Worm (Caenorhabditis elegans) whole organism, L2 larva: Measurements from ENCODE around the gene dgtr-1.

Experiments used
- F13H6.1 ChIP-seq: sonication (generic microtip); optimal IDR thresholded peaks from 2 replicates; lab custom pipeline; 2016; ENCODE audit warnings: missing genetic modification characterization, missing compliant biosample characterization
- R02D3.7 ChIP-seq: fragments of 150-350 bp; optimal IDR thresholded peaks from 2 replicates; lab custom pipeline; 2014; ENCODE audit warnings: missing biosample characterization, missing genetic modification characterization
- alr-1 ChIP-seq: fragments of 150-350 bp; optimal IDR thresholded peaks from 2 replicates; lab custom pipeline; 2014; ENCODE audit warnings: missing biosample characterization, missing genetic modification characterization
- aly-2 ChIP-seq: fragments of 150-350 bp; optimal IDR thresholded peaks from 2 replicates; lab custom pipeline; 2014; ENCODE audit warnings: missing biosample characterization, missing genetic modification characterization
- ama-1 ChIP-seq: fragments of 150-350 bp; optimal IDR thresholded peaks from 2 replicates; lab custom pipeline; 2018; ENCODE audit warnings: inconsistent platforms
- ceh-16 ChIP-seq: fragments of 150-350 bp; optimal IDR thresholded peaks from 2 replicates; lab custom pipeline; 2014; ENCODE audit warnings: missing biosample characterization, missing genetic modification characterization
- ceh-82 ChIP-seq: fragments of 150-350 bp; optimal IDR thresholded peaks from 2 replicates; lab custom pipeline; 2014; ENCODE audit warnings: missing biosample characterization, missing genetic modification characterization
- crh-2 ChIP-seq: sonication (generic microtip); optimal IDR thresholded peaks from 2 replicates; lab custom pipeline; 2017; ENCODE audit warnings: missing biosample characterization, missing genetic modification characterization
- egl-27 ChIP-seq: sonication (generic microtip); optimal IDR thresholded peaks from 3 replicates; lab custom pipeline; 2017; ENCODE audit warnings: missing biosample characterization, missing genetic modification reagents, missing genetic modification characterization
- elt-3 ChIP-seq: sonication (generic microtip); optimal IDR thresholded peaks from 2 replicates; lab custom pipeline; 2017; ENCODE audit warnings: missing biosample characterization, missing genetic modification characterization
- gmeb-1 ChIP-seq: fragments of 150-350 bp; optimal IDR thresholded peaks from 2 replicates; lab custom pipeline; 2014; ENCODE audit warnings: missing biosample characterization, missing genetic modification characterization
- lin-39 ChIP-seq: fragments of 150-350 bp; optimal IDR thresholded peaks from 2 replicates; lab custom pipeline; 2014; ENCODE audit warnings: missing biosample characterization, missing genetic modification reagents, missing genetic modification characterization
- lsy-2 ChIP-seq, 2 experiments: fragments of 150-350 bp in 1 of 2; sonication (generic microtip) in 1 of 2; optimal IDR thresholded peaks; 2 replicates each; lab custom pipeline; 2014 to 2017; ENCODE audit warnings: missing biosample characterization in 2 of 2, missing genetic modification characterization in 2 of 2
- mab-5 ChIP-seq: fragments of 150-350 bp; optimal IDR thresholded peaks from 2 replicates; lab custom pipeline; 2014; ENCODE audit warnings: missing biosample characterization, missing genetic modification characterization
- mbf-1 ChIP-seq: sonication (generic microtip); optimal IDR thresholded peaks from 2 replicates; lab custom pipeline; 2017; ENCODE audit warnings: missing biosample characterization, missing genetic modification characterization
- mdl-1 ChIP-seq, 2 experiments: fragments of 150-350 bp in 1 of 2; sonication (generic microtip) in 1 of 2; optimal IDR thresholded peaks; 2 replicates each; lab custom pipeline; 2017; ENCODE audit warnings: missing biosample characterization in 2 of 2, missing genetic modification characterization in 2 of 2
- nhr-10 ChIP-seq: sonication (generic microtip); optimal IDR thresholded peaks from 2 replicates; lab custom pipeline; 2017; ENCODE audit warnings: missing biosample characterization, missing genetic modification characterization
- nhr-11 ChIP-seq: fragments of 150-350 bp; optimal IDR thresholded peaks from 2 replicates; lab custom pipeline; 2014; ENCODE audit warnings: missing biosample characterization, missing genetic modification characterization
- nhr-12 ChIP-seq: fragments of 150-350 bp; optimal IDR thresholded peaks from 2 replicates; lab custom pipeline; 2014; ENCODE audit warnings: missing biosample characterization, missing genetic modification characterization
- nhr-21 ChIP-seq: fragments of 150-350 bp; optimal IDR thresholded peaks from 2 replicates; lab custom pipeline; 2014; ENCODE audit warnings: missing biosample characterization, missing genetic modification characterization
- nhr-23 ChIP-seq: fragments of 150-350 bp; optimal IDR thresholded peaks from 2 replicates; lab custom pipeline; 2014; ENCODE audit warnings: missing biosample characterization, missing genetic modification reagents, missing genetic modification characterization
- nhr-237 ChIP-seq: fragments of 150-350 bp; optimal IDR thresholded peaks from 2 replicates; lab custom pipeline; 2014; ENCODE audit warnings: missing biosample characterization, missing genetic modification characterization
- nhr-25 ChIP-seq: fragments of 150-350 bp; sonication (generic microtip); optimal IDR thresholded peaks from 3 replicates; lab custom pipeline; 2014; ENCODE audit warnings: missing biosample characterization, missing genetic modification characterization
- nhr-6 ChIP-seq: fragments of 150-350 bp; optimal IDR thresholded peaks from 2 replicates; lab custom pipeline; 2014; ENCODE audit warnings: missing biosample characterization, missing genetic modification characterization
- nhr-77 ChIP-seq: fragments of 150-350 bp; optimal IDR thresholded peaks from 2 replicates; lab custom pipeline; 2014; ENCODE audit warnings: missing biosample characterization, missing genetic modification characterization
- peb-1 ChIP-seq: fragments of 150-350 bp; optimal IDR thresholded peaks from 2 replicates; lab custom pipeline; 2014; ENCODE audit warnings: missing biosample characterization, missing genetic modification characterization
- skn-1 ChIP-seq: sonication (generic microtip); optimal IDR thresholded peaks from 2 replicates; lab custom pipeline; 2017; ENCODE audit warnings: missing biosample characterization, missing genetic modification characterization
- sma-3 ChIP-seq: sonication (generic microtip); optimal IDR thresholded peaks from 2 replicates; lab custom pipeline; 2016; ENCODE audit warnings: missing genetic modification reagents, missing genetic modification characterization, missing compliant biosample characterization
- sma-9 ChIP-seq, 2 experiments: fragments of 150-350 bp in 1 of 2; sonication (generic microtip) in 1 of 2; optimal IDR thresholded peaks; 2 replicates each; lab custom pipeline; 2014 to 2016; ENCODE audit warnings: missing genetic modification characterization in 2 of 2, mild to moderate bottlenecking in 1 of 2, missing biosample characterization in 1 of 2, missing compliant biosample characterization in 1 of 2, missing genetic modification reagents in 1 of 2, moderate library complexity in 1 of 2
- unc-39 ChIP-seq: fragments of 150-350 bp; optimal IDR thresholded peaks from 2 replicates; lab custom pipeline; 2014; ENCODE audit warnings: missing biosample characterization, missing genetic modification characterization
- unc-55 ChIP-seq: fragments of 150-350 bp; sonication (generic microtip); optimal IDR thresholded peaks from 3 replicates; lab custom pipeline; 2014; ENCODE audit warnings: missing biosample characterization, missing genetic modification reagents, missing genetic modification characterization
- unc-62 ChIP-seq: fragments of 150-350 bp; optimal IDR thresholded peaks from 2 replicates; lab custom pipeline; 2014; ENCODE audit warnings: missing biosample characterization, missing genetic modification reagents, missing genetic modification characterization
- zag-1 ChIP-seq: fragments of 150-350 bp; optimal IDR thresholded peaks from 2 replicates; lab custom pipeline; 2014; ENCODE audit warnings: missing biosample characterization, missing genetic modification characterization
- ztf-1 ChIP-seq: fragments of 200-800 bp; sonication (Bioruptor generic); conservative IDR thresholded peaks from 2 replicates; pipeline ENCODE4 v1.3.6; 2022; ENCODE audit warnings: missing genetic modification characterization, missing compliant biosample characterization
- ztf-4 ChIP-seq: fragments of 150-350 bp; optimal IDR thresholded peaks from 2 replicates; lab custom pipeline; 2014; ENCODE audit warnings: missing biosample characterization, missing genetic modification characterization

dgtr-1 gene

DNA sequence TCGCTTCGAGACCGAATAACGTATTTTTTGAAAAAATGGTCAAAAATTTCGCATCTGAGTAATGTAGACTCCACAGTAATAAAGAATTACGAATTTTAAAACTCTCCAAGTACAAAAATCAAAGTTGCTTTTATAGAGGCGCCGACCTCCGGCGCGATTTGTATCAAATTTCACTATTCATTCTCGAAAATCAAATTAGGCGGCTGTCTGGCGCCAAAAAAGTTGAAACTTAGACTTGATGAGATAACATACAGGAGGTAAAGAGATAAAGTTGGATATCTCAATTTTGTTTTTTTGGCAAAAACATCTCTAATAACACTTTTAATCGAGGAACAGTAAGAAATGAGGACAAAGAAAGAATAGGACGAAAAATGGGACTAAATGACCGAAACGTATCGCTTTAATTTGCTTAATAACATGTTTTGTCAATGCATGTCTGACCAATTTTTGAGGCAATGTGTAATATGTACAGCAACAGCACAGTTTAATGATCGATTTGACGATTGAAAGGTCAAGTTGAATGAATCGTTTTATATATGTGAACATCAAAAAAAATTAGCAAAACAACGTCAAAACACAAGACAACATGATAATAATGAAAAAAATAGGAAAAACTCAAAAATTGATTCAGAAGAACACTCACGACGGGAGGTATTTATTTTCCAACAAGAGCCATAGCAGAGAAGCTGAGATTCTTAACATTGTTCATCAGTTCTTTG is 9.5 kb downstream of the dgtr-1 start:
- TF ChIP-seq nhr-12 (tag; lab: Kevin White, UChicago) (no peak), sma-3 (GFP tag; lab: Kevin White, UChicago) (no peak), egl-27 (tag; lab: Kevin White, UChicago) (no peak), mdl-1 (tag; optimal IDR thresholded peaks at IDR 0.05; lab: Kevin White, UChicago) (no peak), ztf-1 (GFP tag; lab: Robert Waterston, UW) (no peak), ama-1 (lab: Kevin White, UChicago) (no peak), mbf-1 (tag; lab: Kevin White, UChicago) (no peak), nhr-21 (no peak), F13H6.1 (tag; lab: Kevin White, UChicago) (no peak), aly-2 (no peak), unc-55 (no peak), elt-3 (no peak), unc-39 (tag; lab: Kevin White, UChicago) (no peak), ceh-82 (tag; lab: Kevin White, UChicago) (no peak), gmeb-1 (tag; lab: Kevin White, UChicago) (no peak), R02D3.7 (tag; lab: Kevin White, UChicago) (no peak), mab-5 (tag; lab: Kevin White, UChicago) (no peak)

DNA sequence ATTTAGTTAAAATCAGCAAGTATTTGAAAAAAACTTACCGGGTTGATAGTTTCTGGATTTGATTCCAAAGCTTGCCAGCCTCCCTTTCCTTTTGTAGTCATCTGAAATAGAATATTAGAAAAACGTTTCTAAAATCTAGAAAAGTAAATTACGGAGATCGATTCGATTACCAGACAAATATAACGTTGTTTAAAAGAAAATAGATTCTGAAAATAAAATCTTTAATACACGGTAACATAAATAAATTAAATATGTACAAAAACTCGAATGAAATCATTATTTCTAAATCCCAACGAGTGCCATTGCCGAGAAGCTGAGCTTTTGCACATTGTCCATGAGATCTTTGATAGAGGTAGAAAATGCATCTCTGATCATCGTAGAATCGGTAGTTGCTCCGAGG is 11.8 kb downstream of the dgtr-1 start, which contains the start of gene ubh-3:
Gene ubh-3, minus strand, starts transcription at position 101 of the 400 bp plus-strand sequence.
- TF ChIP-seq ceh-16 (tag; lab: Kevin White, UChicago) (no peak), gmeb-1 (tag; lab: Kevin White, UChicago) (no peak), mbf-1 (tag; lab: Kevin White, UChicago) (no peak), nhr-12 (tag; lab: Kevin White, UChicago) (no peak), nhr-25 (tag; lab: Kevin White, UChicago) (no peak), nhr-237 (tag; lab: Kevin White, UChicago) (no peak), nhr-23 (tag; lab: Kevin White, UChicago) (no peak)

ce11 chrV:6509717-6510116 is 12.8 kb downstream of the dgtr-1 start, which contains the start of gene ubh-2:
Gene ubh-2, minus strand, starts transcription at chrV:6509817.
- TF ChIP-seq mab-5 (tag; lab: Kevin White, UChicago) (no peak), lin-39 (no peak), alr-1 (tag; lab: Kevin White, UChicago) (no peak), nhr-12 (tag; lab: Kevin White, UChicago) (no peak), peb-1 (tag; lab: Kevin White, UChicago) (no peak), nhr-77 (tag; lab: Kevin White, UChicago) (no peak), lsy-2 (tag; optimal IDR thresholded peaks at IDR 0.05; lab: Kevin White, UChicago) (no peak), nhr-23 (tag; lab: Kevin White, UChicago) (no peak), elt-3 (no peak), unc-62 (no peak), egl-27 (tag; lab: Kevin White, UChicago) (no peak), ztf-4 (tag; lab: Kevin White, UChicago) (no peak), R02D3.7 (tag; lab: Kevin White, UChicago) (no peak), nhr-11 (tag; lab: Kevin White, UChicago) (no peak), zag-1 (tag; lab: Kevin White, UChicago) (no peak), skn-1 (no peak), aly-2 (no peak), unc-39 (tag; lab: Kevin White, UChicago) (no peak), nhr-6 (tag; lab: Kevin White, UChicago) (no peak), gmeb-1 (tag; lab: Kevin White, UChicago) (no peak)
- TF ChIP-seq, all 48 proteins: peak for 0

ce11 chrV:6510622-6511021 is 13.7 kb downstream of the dgtr-1 start:
- TF ChIP-seq lsy-2 (tag; optimal IDR thresholded peaks at IDR 0.05; lab: Kevin White, UChicago): peak in 1 of 2 experiments; percentile 10
- no peak for TF ChIP-seq sma-9 (GFP tag; optimal IDR thresholded peaks at IDR 0.05; lab: Kevin White, UChicago)
- TF ChIP-seq sma-9 (tag; optimal IDR thresholded peaks at IDR 0.05; lab: Kevin White, UChicago): no peak

DNA sequence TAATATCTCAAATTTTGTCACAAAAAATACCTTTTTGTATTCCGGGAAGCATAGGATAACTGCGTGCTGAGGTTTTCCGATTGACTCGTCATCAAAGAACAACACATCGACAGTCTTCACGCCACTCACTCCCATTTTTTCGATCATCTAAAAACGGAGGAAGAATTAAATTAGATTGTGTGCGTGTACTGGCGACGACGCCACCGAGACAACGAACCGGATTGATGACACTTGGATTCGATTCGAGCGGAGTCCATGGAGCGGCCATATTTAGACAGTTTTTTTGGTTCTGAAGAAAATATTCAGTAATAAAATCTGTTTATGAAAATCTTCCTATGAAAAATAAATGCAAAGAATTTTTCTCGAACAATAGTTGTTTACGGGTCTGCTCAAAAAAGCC is 14.2 kb downstream of the dgtr-1 start, which contains the start of gene ubh-1:
Gene ubh-1, minus strand, starts transcription at position 289 of the 400 bp plus-strand sequence.
- TF ChIP-seq ceh-82 (tag; lab: Kevin White, UChicago) (no peak), R02D3.7 (tag; lab: Kevin White, UChicago) (no peak), ceh-16 (tag; lab: Kevin White, UChicago) (no peak), nhr-10 (tag; lab: Kevin White, UChicago) (no peak), F13H6.1 (tag; lab: Kevin White, UChicago) (no peak), peb-1 (tag; lab: Kevin White, UChicago) (no peak), nhr-12 (tag; lab: Kevin White, UChicago) (no peak), crh-2 (tag; lab: Kevin White, UChicago) (no peak), elt-3 (no peak), mbf-1 (tag; lab: Kevin White, UChicago) (no peak)
